Worm (Caenorhabditis elegans) whole organism, early embryonic: ENCODE results near the gene D1054.5.

Source experiments
- B0310.2 ChIP-seq: sonication (generic microtip); optimal IDR thresholded peaks from 2 replicates; lab custom pipeline; 2016; ENCODE audit warnings: mild to moderate bottlenecking, missing genetic modification characterization, missing compliant biosample characterization
- F13C5.2 ChIP-seq: sonication (generic microtip); optimal IDR thresholded peaks from 2 replicates; lab custom pipeline; 2017; ENCODE audit warnings: mild to moderate bottlenecking, missing genetic modification characterization, inconsistent platforms, missing compliant biosample characterization
- ama-1 ChIP-seq: fragments of 150-350 bp; optimal IDR thresholded peaks from 2 replicates; lab custom pipeline; 2014
- ceh-13 ChIP-seq: fragments of 200-800 bp; sonication (Bioruptor generic); optimal IDR thresholded peaks from 2 replicates; lab custom pipeline; 2018; ENCODE audit warnings: mild to moderate bottlenecking, missing genetic modification characterization, missing compliant biosample characterization
- ceh-36 ChIP-seq: sonication (generic microtip); optimal IDR thresholded peaks from 2 replicates; lab custom pipeline; 2016; ENCODE audit warnings: missing genetic modification characterization, inconsistent platforms, missing compliant biosample characterization
- flt-1 ChIP-seq: fragments of 200-800 bp; sonication (Bioruptor generic); IDR thresholded peaks from 2 replicates; pipeline ENCODE4 v1.3.6; 2022; ENCODE audit warnings: missing genetic modification characterization, missing compliant biosample characterization
- hmg-4 ChIP-seq: fragments of 200-800 bp; sonication (Bioruptor generic); optimal IDR thresholded peaks from 2 replicates; lab custom pipeline; 2018; ENCODE audit warnings: mild to moderate bottlenecking, missing genetic modification characterization, missing compliant biosample characterization
- pes-1 ChIP-seq: fragments of 200-800 bp; sonication (Bioruptor generic); IDR thresholded peaks from 2 replicates; pipeline ENCODE4 v1.3.6; 2022; ENCODE audit warnings: missing genetic modification reagents, missing genetic modification characterization, missing compliant biosample characterization
- scrt-1 ChIP-seq: fragments of 200-800 bp; sonication (Bioruptor generic); IDR thresholded peaks from 2 replicates; pipeline ENCODE4 v1.3.6; 2022; ENCODE audit warnings: missing genetic modification characterization, missing compliant biosample characterization
- sea-1 ChIP-seq: fragments of 200-800 bp; sonication (Bioruptor generic); conservative IDR thresholded peaks from 2 replicates; pipeline ENCODE4 v1.3.6; 2022; ENCODE audit warnings: missing genetic modification characterization, missing compliant biosample characterization
- tbx-11 ChIP-seq: fragments of 200-800 bp; sonication (Bioruptor generic); IDR thresholded peaks from 2 replicates; pipeline ENCODE4 v1.3.6; 2022; ENCODE audit warnings: missing genetic modification characterization, missing compliant biosample characterization
- tbx-37 ChIP-seq: fragments of 200-800 bp; sonication (Bioruptor generic); conservative IDR thresholded peaks from 2 replicates; pipeline ENCODE4 v1.3.6; 2022; ENCODE audit warnings: missing genetic modification reagents, missing genetic modification characterization, missing compliant biosample characterization
- tra-4 ChIP-seq: sonication (generic microtip); optimal IDR thresholded peaks from 2 replicates; lab custom pipeline; 2017; ENCODE audit warnings: missing genetic modification characterization, missing compliant biosample characterization

DNA sequence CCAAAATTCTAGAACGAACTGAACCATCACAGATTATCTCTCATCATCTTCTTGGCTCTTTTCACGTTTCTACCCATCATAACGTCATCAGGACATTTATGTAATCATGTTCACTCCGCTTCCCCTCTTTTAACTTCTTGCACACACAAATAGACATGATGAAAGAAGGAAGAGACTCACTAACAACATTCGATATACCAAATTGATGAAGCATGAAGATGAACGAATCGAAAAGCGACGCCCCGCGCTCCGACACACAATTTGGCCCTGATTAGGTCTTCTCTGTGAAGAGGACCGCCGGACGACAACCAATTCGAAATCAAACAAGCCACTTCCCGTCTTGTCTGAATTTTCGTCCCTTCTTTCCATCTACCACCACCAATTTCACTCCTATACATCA is 42.1 kb upstream of the D1054.5 start:
- TF ChIP-seq pes-1 (no peak), ama-1 (no peak), F13C5.2 (no peak), B0310.2 (tag; lab: Kevin White, UChicago) (no peak), ceh-36 (tag; lab: Kevin White, UChicago) (no peak), tbx-37 (no peak), flt-1 (GFP tag; lab: Robert Waterston, UW) (no peak), ceh-13 (GFP tag; lab: Kevin White, UChicago) (no peak), tra-4 (tag; lab: Kevin White, UChicago) (no peak), hmg-4 (GFP tag; lab: Kevin White, UChicago) (no peak), tbx-11 (no peak), scrt-1 (GFP tag; lab: Robert Waterston, UW) (no peak), sea-1 (GFP tag; lab: Robert Waterston, UW) (no peak)
